Worm (Caenorhabditis elegans) whole organism, L1 larva: Measurements from ENCODE around the gene prmt-5.

Experiments used
- C34B4.2 ChIP-seq: sonication (generic microtip); optimal IDR thresholded peaks from 2 replicates; lab custom pipeline; 2017; ENCODE audit warnings: mild to moderate bottlenecking, missing genetic modification characterization, missing compliant biosample characterization
- F16B12.6 ChIP-seq: fragments of 150-350 bp; optimal IDR thresholded peaks from 2 replicates; lab custom pipeline; 2014; ENCODE audit warnings: missing biosample characterization, missing genetic modification characterization
- aha-1 ChIP-seq: fragments of 150-350 bp; optimal IDR thresholded peaks from 2 replicates; lab custom pipeline; 2014; ENCODE audit warnings: missing biosample characterization, missing genetic modification characterization
- alr-1 ChIP-seq: fragments of 200-800 bp; sonication (Bioruptor generic); optimal IDR thresholded peaks from 2 replicates; lab custom pipeline; 2018; ENCODE audit warnings: borderline replicate concordance, mild to moderate bottlenecking, missing genetic modification characterization, missing compliant biosample characterization
- aly-2 ChIP-seq: fragments of 150-350 bp; optimal IDR thresholded peaks from 2 replicates; lab custom pipeline; 2014; ENCODE audit warnings: missing biosample characterization, missing genetic modification characterization
- ama-1 ChIP-seq: fragments of 150-350 bp; optimal IDR thresholded peaks from 2 replicates; lab custom pipeline; 2014
- blmp-1 ChIP-seq: fragments of 150-350 bp; optimal IDR thresholded peaks from 2 replicates; lab custom pipeline; 2014; ENCODE audit warnings: missing biosample characterization, missing genetic modification characterization
- ceh-63 ChIP-seq: fragments of 200-800 bp; sonication (Bioruptor generic); optimal IDR thresholded peaks from 2 replicates; lab custom pipeline; 2018; ENCODE audit warnings: mild to moderate bottlenecking, missing genetic modification characterization, missing compliant biosample characterization
- ceh-8 ChIP-seq: fragments of 200-800 bp; sonication (Bioruptor generic); optimal IDR thresholded peaks from 2 replicates; lab custom pipeline; 2018; ENCODE audit warnings: mild to moderate bottlenecking, missing genetic modification characterization, moderate library complexity, missing compliant biosample characterization
- ceh-82 ChIP-seq, 3 experiments: fragments of 150-350 bp in 1 of 3; sonication (generic microtip) in 2 of 3; optimal IDR thresholded peaks; 2 replicates each; lab custom pipeline; 2014 to 2017; ENCODE audit warnings: missing biosample characterization in 3 of 3, missing genetic modification characterization in 3 of 3
- ceh-88 ChIP-seq: fragments of 200-800 bp; sonication (Bioruptor generic); IDR thresholded peaks from 2 replicates; pipeline ENCODE4 v1.3.6; 2022; ENCODE audit warnings: missing genetic modification characterization, missing compliant biosample characterization
- ceh-90 ChIP-seq: sonication (generic microtip); optimal IDR thresholded peaks from 2 replicates; lab custom pipeline; 2016; ENCODE audit warnings: missing genetic modification characterization, missing compliant biosample characterization
- ces-1 ChIP-seq: fragments of 150-350 bp; optimal IDR thresholded peaks from 2 replicates; lab custom pipeline; 2014; ENCODE audit warnings: missing biosample characterization, missing genetic modification reagents, missing genetic modification characterization
- dsc-1 ChIP-seq: sonication (generic microtip); optimal IDR thresholded peaks from 2 replicates; lab custom pipeline; 2016; ENCODE audit warnings: mild to moderate bottlenecking, missing genetic modification characterization, missing compliant biosample characterization
- efl-1 ChIP-seq, 4 experiments: fragments of 150-350 bp; optimal IDR thresholded peaks in 3 of 4; peaks in 1 of 4; 1 replicate in 1 of 4; 2 replicates in 3 of 4; lab custom pipeline; 2014; ENCODE audit warnings: missing biosample characterization in 2 of 4, missing genetic modification characterization in 2 of 4, missing genetic modification reagents in 2 of 4
- efl-3 ChIP-seq: fragments of 200-800 bp; sonication (Bioruptor generic); optimal IDR thresholded peaks from 2 replicates; lab custom pipeline; 2018; ENCODE audit warnings: mild to moderate bottlenecking, missing genetic modification characterization, missing compliant biosample characterization
- egl-13 ChIP-seq: sonication (generic microtip); optimal IDR thresholded peaks from 2 replicates; lab custom pipeline; 2016; ENCODE audit warnings: missing genotype, missing genetic modification reagents, missing genetic modification characterization, missing compliant biosample characterization
- egl-27 ChIP-seq, 2 experiments: fragments of 150-350 bp in 1 of 2; sonication (generic microtip); optimal IDR thresholded peaks; 3 replicates each; lab custom pipeline; 2017 to 2018; ENCODE audit warnings: missing biosample characterization in 2 of 2, missing genetic modification characterization in 2 of 2, missing genetic modification reagents in 2 of 2
- fkh-10 ChIP-seq: sonication (generic microtip); optimal IDR thresholded peaks from 2 replicates; lab custom pipeline; 2017; ENCODE audit warnings: missing biosample characterization, missing genetic modification reagents, missing genetic modification characterization
- fkh-4 ChIP-seq: sonication (generic microtip); optimal IDR thresholded peaks from 2 replicates; lab custom pipeline; 2016; ENCODE audit warnings: missing compliant biosample characterization, missing genetic modification characterization, borderline replicate concordance
- irx-1 ChIP-seq: sonication (generic microtip); optimal IDR thresholded peaks from 2 replicates; lab custom pipeline; 2016; ENCODE audit warnings: missing genetic modification characterization, missing compliant biosample characterization
- jun-1 ChIP-seq: fragments of 150-350 bp; optimal IDR thresholded peaks from 2 replicates; lab custom pipeline; 2014; ENCODE audit warnings: missing biosample characterization, missing genetic modification reagents, missing genetic modification characterization
- lin-14 ChIP-seq: fragments of 200-800 bp; sonication (Bioruptor generic); optimal IDR thresholded peaks from 2 replicates; lab custom pipeline; 2018; ENCODE audit warnings: mild to moderate bottlenecking, missing genetic modification characterization, moderate library complexity, missing compliant biosample characterization
- lin-15B ChIP-seq: fragments of 150-350 bp; sonication (generic microtip); optimal IDR thresholded peaks from 3 replicates; lab custom pipeline; 2014; ENCODE audit warnings: missing biosample characterization, missing genetic modification characterization
- lin-35 ChIP-seq, 2 experiments: fragments of 150-350 bp; optimal IDR thresholded peaks; 2 replicates each; lab custom pipeline; 2014; ENCODE audit warnings: missing biosample characterization in 2 of 2, missing genetic modification characterization in 2 of 2, missing genetic modification reagents in 2 of 2
- lin-39 ChIP-seq: fragments of 150-350 bp; optimal IDR thresholded peaks from 2 replicates; lab custom pipeline; 2014; ENCODE audit warnings: missing biosample characterization, missing genetic modification reagents, missing genetic modification characterization
- mab-9 ChIP-seq: fragments of 200-800 bp; sonication (Bioruptor generic); IDR thresholded peaks from 2 replicates; pipeline ENCODE4 v1.3.6; 2022; ENCODE audit warnings: missing genetic modification reagents, missing genetic modification characterization, missing compliant biosample characterization
- mef-2 ChIP-seq: fragments of 150-350 bp; optimal IDR thresholded peaks from 2 replicates; lab custom pipeline; 2014; ENCODE audit warnings: missing biosample characterization, missing genetic modification characterization
- mep-1 ChIP-seq: fragments of 150-350 bp; optimal IDR thresholded peaks from 2 replicates; lab custom pipeline; 2014; ENCODE audit warnings: missing biosample characterization, missing genetic modification characterization
- nhr-12 ChIP-seq: sonication (generic microtip); optimal IDR thresholded peaks from 2 replicates; lab custom pipeline; 2017; ENCODE audit warnings: missing biosample characterization, missing genetic modification characterization
- nhr-20 ChIP-seq: sonication (generic microtip); optimal IDR thresholded peaks from 2 replicates; lab custom pipeline; 2016; ENCODE audit warnings: mild to moderate bottlenecking, missing genetic modification characterization, missing compliant biosample characterization
- nhr-28 ChIP-seq: fragments of 150-350 bp; optimal IDR thresholded peaks from 2 replicates; lab custom pipeline; 2014; ENCODE audit warnings: missing biosample characterization, missing genetic modification characterization
- nhr-71 ChIP-seq: sonication (generic microtip); optimal IDR thresholded peaks from 2 replicates; lab custom pipeline; 2016; ENCODE audit warnings: mild to moderate bottlenecking, missing genetic modification characterization, moderate library complexity, missing compliant biosample characterization
- nhr-76 ChIP-seq: sonication (generic microtip); optimal IDR thresholded peaks from 2 replicates; lab custom pipeline; 2017; ENCODE audit warnings: missing biosample characterization, missing genetic modification characterization
- nhr-77 ChIP-seq: fragments of 150-350 bp; optimal IDR thresholded peaks from 2 replicates; lab custom pipeline; 2014; ENCODE audit warnings: missing biosample characterization, missing genetic modification characterization
- nhr-84 ChIP-seq: sonication (generic microtip); optimal IDR thresholded peaks from 2 replicates; lab custom pipeline; 2017; ENCODE audit warnings: missing biosample characterization, missing genetic modification characterization
- pag-3 ChIP-seq: sonication (generic microtip); optimal IDR thresholded peaks from 2 replicates; lab custom pipeline; 2017; ENCODE audit warnings: missing genetic modification characterization, mild to moderate bottlenecking, missing compliant biosample characterization, antibody characterized with exemption, borderline replicate concordance; ENCODE audit not compliant: insufficient read depth
- pax-3 ChIP-seq: fragments of 200-800 bp; sonication (Bioruptor generic); optimal IDR thresholded peaks from 2 replicates; lab custom pipeline; 2018; ENCODE audit warnings: mild to moderate bottlenecking, missing genetic modification characterization, moderate library complexity, missing compliant biosample characterization
- rnt-1 ChIP-seq: sonication (generic microtip); optimal IDR thresholded peaks from 2 replicates; lab custom pipeline; 2016; ENCODE audit warnings: mild to moderate bottlenecking, missing genetic modification characterization, moderate library complexity, missing compliant biosample characterization
- skn-1 ChIP-seq: fragments of 150-350 bp; optimal IDR thresholded peaks from 2 replicates; lab custom pipeline; 2014; ENCODE audit warnings: missing biosample characterization, missing genetic modification characterization
- snpc-4 ChIP-seq: fragments of 150-350 bp; optimal IDR thresholded peaks from 2 replicates; lab custom pipeline; 2014; ENCODE audit warnings: missing biosample characterization, missing genetic modification characterization
- snu-23 ChIP-seq: sonication (generic microtip); optimal IDR thresholded peaks from 2 replicates; lab custom pipeline; 2016; ENCODE audit warnings: missing genetic modification characterization, missing compliant biosample characterization
- sup-37 ChIP-seq: fragments of 200-800 bp; sonication (Bioruptor generic); optimal IDR thresholded peaks from 2 replicates; lab custom pipeline; 2018; ENCODE audit warnings: mild to moderate bottlenecking, missing genetic modification characterization, missing compliant biosample characterization
- tbx-2 ChIP-seq: sonication (generic microtip); optimal IDR thresholded peaks from 2 replicates; lab custom pipeline; 2016; ENCODE audit warnings: missing genetic modification characterization, missing compliant biosample characterization
- tlp-1 ChIP-seq: fragments of 150-350 bp; optimal IDR thresholded peaks from 2 replicates; lab custom pipeline; 2014; ENCODE audit warnings: missing biosample characterization, missing genetic modification characterization
- unc-30 ChIP-seq: sonication (generic microtip); optimal IDR thresholded peaks from 2 replicates; lab custom pipeline; 2017; ENCODE audit warnings: missing biosample characterization, missing genetic modification characterization
- unc-86 ChIP-seq: sonication (generic microtip); optimal IDR thresholded peaks from 2 replicates; lab custom pipeline; 2016; ENCODE audit warnings: missing genetic modification characterization, missing compliant biosample characterization
- vab-15 ChIP-seq: sonication (generic microtip); optimal IDR thresholded peaks from 2 replicates; lab custom pipeline; 2017; ENCODE audit warnings: missing genotype, mild to moderate bottlenecking, missing genetic modification characterization, missing compliant biosample characterization
- xbp-1 ChIP-seq: sonication (generic microtip); optimal IDR thresholded peaks from 2 replicates; lab custom pipeline; 2016; ENCODE audit warnings: missing genetic modification characterization, missing compliant biosample characterization
- zag-1 ChIP-seq: fragments of 150-350 bp; optimal IDR thresholded peaks from 2 replicates; lab custom pipeline; 2014; ENCODE audit warnings: missing biosample characterization, missing genetic modification characterization
- zip-4 ChIP-seq: fragments of 200-800 bp; sonication (Bioruptor generic); optimal IDR thresholded peaks from 2 replicates; lab custom pipeline; 2018; ENCODE audit warnings: mild to moderate bottlenecking, missing genetic modification characterization, moderate library complexity, missing compliant biosample characterization

prmt-5 gene

ce11 chrIII:5199577-5199976 lies 30.8 kb upstream of the prmt-5 start, which contains the start of gene emb-8:
TSS of gene emb-8 (minus strand) at chrIII:5199677.
- no peak for TF ChIP-seq ceh-88 (GFP tag; lab: Robert Waterston, UW)
- no peak for TF ChIP-seq lin-15B (tag; lab: Kevin White, UChicago)
- TF ChIP-seq fkh-4 (tag; lab: Kevin White, UChicago), result no peak
- TF ChIP-seq nhr-28, result no peak
- no peak for TF ChIP-seq mep-1
- TF ChIP-seq vab-15 (tag; lab: Kevin White, UChicago), result no peak
- TF ChIP-seq unc-30 (tag; lab: Kevin White, UChicago), result no peak
- TF ChIP-seq nhr-12 (tag; lab: Kevin White, UChicago), result no peak
- TF ChIP-seq ama-1 (lab: Kevin White, UChicago), result no peak
- no peak for TF ChIP-seq aha-1 (tag; lab: Kevin White, UChicago)
- no peak for TF ChIP-seq rnt-1
- no peak for TF ChIP-seq unc-86 (tag; lab: Kevin White, UChicago)
- no peak for TF ChIP-seq alr-1
- TF ChIP-seq C34B4.2 (tag; lab: Kevin White, UChicago), result no peak
- TF ChIP-seq nhr-84 (tag; lab: Kevin White, UChicago), result no peak
- no peak for TF ChIP-seq blmp-1
- TF ChIP-seq tlp-1 (tag; lab: Kevin White, UChicago), result no peak
- TF ChIP-seq aly-2 (tag; lab: Kevin White, UChicago), result no peak
- no peak for TF ChIP-seq tbx-2
- TF ChIP-seq nhr-71, result no peak

- TF ChIP-seq egl-13 (no peak), dsc-1 (tag; lab: Kevin White, UChicago) (no peak), snu-23 (GFP tag; lab: Kevin White, UChicago) (peak; percentile 28), ceh-63 (no peak), nhr-12 (tag; lab: Kevin White, UChicago) (no peak), mep-1 (peak; percentile 26), unc-30 (tag; lab: Kevin White, UChicago) (no peak), unc-86 (tag; lab: Kevin White, UChicago) (no peak), lin-35 (GFP tag; optimal IDR thresholded peaks at IDR 0.05; lab: Kevin White, UChicago) (peak in 1 of 2 experiments; percentile 18), xbp-1 (no peak), ceh-82 (tag; optimal IDR thresholded peaks at IDR 0.05; lab: Kevin White, UChicago) (no peak), snpc-4 (no peak), egl-27 (tag; optimal IDR thresholded peaks at IDR 0.05; lab: Kevin White, UChicago) (no peak), blmp-1 (peak; percentile 35), jun-1 (tag; lab: Kevin White, UChicago) (no peak), mab-9 (no peak), ceh-90 (tag; lab: Kevin White, UChicago) (no peak), nhr-77 (tag; lab: Kevin White, UChicago) (peak; percentile 61), nhr-20 (tag; lab: Kevin White, UChicago) (peak; percentile 62), ceh-8 (peak; percentile 2), zag-1 (tag; lab: Kevin White, UChicago) (no peak), lin-15B (tag; lab: Kevin White, UChicago) (no peak), lin-14 (GFP tag; lab: Kevin White, UChicago) (peak; percentile 31), efl-1 (optimal IDR thresholded peaks at IDR 0.05; lab: Kevin White, UChicago) (no peak), efl-1 (GFP tag; optimal IDR thresholded peaks at IDR 0.05 in 1 of 2; lab: Kevin White, UChicago) (peak in 1 of 2 experiments; percentile 64), nhr-71 (peak; percentile 22)
Measured at ce11 chrIII:5200349-5200748, 30.0 kb upstream of the prmt-5 start.

- TF ChIP-seq F16B12.6 (tag; lab: Kevin White, UChicago), result no peak
- TF ChIP-seq lin-39 (tag; lab: Kevin White, UChicago), result no peak
- TF ChIP-seq nhr-76, result no peak
- no peak for TF ChIP-seq egl-13
- TF ChIP-seq ceh-90 (tag; lab: Kevin White, UChicago), result no peak
- no peak for TF ChIP-seq sup-37 (GFP tag; lab: Kevin White, UChicago)
- no peak for TF ChIP-seq ceh-82 (tag; optimal IDR thresholded peaks at IDR 0.05; lab: Kevin White, UChicago)
- no peak for TF ChIP-seq efl-3
- TF ChIP-seq skn-1 (tag; lab: Kevin White, UChicago), result no peak
- TF ChIP-seq pax-3, result no peak
- TF ChIP-seq zip-4 (GFP tag; lab: Kevin White, UChicago), result no peak
- no peak for TF ChIP-seq ces-1 (GFP tag; lab: Kevin White, UChicago)
- no peak for TF ChIP-seq fkh-10 (GFP tag; lab: Kevin White, UChicago)
- no peak for TF ChIP-seq blmp-1
- TF ChIP-seq nhr-12 (tag; lab: Kevin White, UChicago), result no peak
- TF ChIP-seq mef-2 (tag; lab: Kevin White, UChicago), result no peak
- no peak for TF ChIP-seq C34B4.2 (tag; lab: Kevin White, UChicago)
- TF ChIP-seq snpc-4, result no peak
- no peak for TF ChIP-seq pag-3 (tag; lab: Kevin White, UChicago)
- TF ChIP-seq irx-1 (tag; lab: Kevin White, UChicago), result no peak
Measured at ce11 chrIII:5201267-5201666, 29.1 kb upstream of the prmt-5 start.
